Fruit fly (Drosophila melanogaster) whole organism, embryonic: Measurements from ENCODE around the gene CG10068.
A peak's percentile ranks its signal among the peaks of the same experiment; 100 is the strongest.

Experiments used
- Antp ChIP-seq: fragments of 200-800 bp; sonication (Bioruptor generic); optimal IDR thresholded peaks from 3 replicates; lab custom pipeline; 2016; ENCODE audit warnings: missing biosample characterization, missing genetic modification characterization
- Blimp-1 ChIP-seq: fragments of 200-800 bp; sonication (Bioruptor generic); optimal IDR thresholded peaks from 3 replicates; lab custom pipeline; 2018; ENCODE audit warnings: missing biosample characterization, missing genetic modification characterization, mild to moderate bottlenecking, moderate library complexity, missing genetic modification reagents
- CG1024 ChIP-seq: fragments of 200-800 bp; sonication (Bioruptor generic); IDR thresholded peaks from 2 replicates; pipeline ENCODE4 v1.3.6; 2022; ENCODE audit warnings: missing biosample characterization, missing genetic modification characterization
- CG11504 ChIP-seq: fragments of 200-800 bp; sonication (Bioruptor generic); optimal IDR thresholded peaks from 3 replicates; lab custom pipeline; 2019; ENCODE audit warnings: missing biosample characterization, mild to moderate bottlenecking, missing genetic modification characterization, moderate library complexity
- CG13775 ChIP-seq: fragments of 200-800 bp; sonication (Bioruptor generic); optimal IDR thresholded peaks from 3 replicates; lab custom pipeline; 2017; ENCODE audit warnings: missing biosample characterization, mild to moderate bottlenecking, missing genetic modification characterization
- CG14860 ChIP-seq: fragments of 200-800 bp; sonication (Bioruptor generic); IDR thresholded peaks from 3 replicates; pipeline ENCODE4 v1.3.6; 2022; ENCODE audit warnings: missing biosample characterization, missing genetic modification characterization; ENCODE audit not compliant: partially characterized antibody
- CG15696 ChIP-seq: fragments of 200-800 bp; sonication (Bioruptor generic); optimal IDR thresholded peaks from 2 replicates; lab custom pipeline; 2019; ENCODE audit warnings: missing biosample characterization, mild to moderate bottlenecking, missing genetic modification characterization, moderate library complexity
- CG16813 ChIP-seq: fragments of 200-800 bp; sonication (Bioruptor generic); IDR thresholded peaks from 3 replicates; pipeline ENCODE4 v1.3.6; 2022; ENCODE audit warnings: missing biosample characterization, missing genetic modification characterization; ENCODE audit not compliant: partially characterized antibody
- CG2116 ChIP-seq: fragments of 200-800 bp; sonication (Bioruptor generic); optimal IDR thresholded peaks from 3 replicates; lab custom pipeline; 2018; ENCODE audit warnings: missing biosample characterization, mild to moderate bottlenecking, missing genetic modification characterization
- CG30431 ChIP-seq: fragments of 200-800 bp; sonication (Bioruptor generic); optimal IDR thresholded peaks from 2 replicates; lab custom pipeline; 2017; ENCODE audit warnings: missing biosample characterization, missing genetic modification characterization
- CG3065 ChIP-seq: fragments of 200-800 bp; sonication (Bioruptor generic); optimal IDR thresholded peaks from 2 replicates; lab custom pipeline; 2016; ENCODE audit warnings: missing biosample characterization, missing genetic modification characterization
- CG3407 ChIP-seq: fragments of 200-800 bp; sonication (Bioruptor generic); optimal IDR thresholded peaks from 2 replicates; lab custom pipeline; 2018; ENCODE audit warnings: missing biosample characterization, mild to moderate bottlenecking, missing genetic modification characterization
- CG34422 ChIP-seq: fragments of 200-800 bp; sonication (Bioruptor generic); IDR thresholded peaks from 3 replicates; pipeline ENCODE4 v1.3.6; 2022; ENCODE audit warnings: missing biosample characterization, missing genetic modification characterization
- CG5245 ChIP-seq: fragments of 200-800 bp; sonication (Bioruptor generic); optimal IDR thresholded peaks from 3 replicates; lab custom pipeline; 2016; ENCODE audit warnings: missing biosample characterization, missing genetic modification characterization
- CG8478 ChIP-seq: fragments of >200 bp; optimal IDR thresholded peaks from 2 replicates; lab custom pipeline; 2018
- CG8944 ChIP-seq: fragments of 200-800 bp; sonication (Bioruptor generic); optimal IDR thresholded peaks from 3 replicates; lab custom pipeline; 2016; ENCODE audit warnings: missing biosample characterization, missing genetic modification characterization
- CG9609 ChIP-seq: fragments of 200-800 bp; sonication (Bioruptor generic); optimal IDR thresholded peaks from 3 replicates; lab custom pipeline; 2016; ENCODE audit warnings: missing biosample characterization, missing genetic modification characterization
- Chrac-16 ChIP-seq: fragments of 200-800 bp; sonication (Bioruptor generic); optimal IDR thresholded peaks from 3 replicates; lab custom pipeline; 2016; ENCODE audit warnings: missing biosample characterization, missing genetic modification characterization
- Dek ChIP-seq: fragments of 200-800 bp; sonication (Bioruptor generic); optimal IDR thresholded peaks from 3 replicates; lab custom pipeline; 2019; ENCODE audit warnings: missing biosample characterization, mild to moderate bottlenecking, missing genetic modification characterization, moderate library complexity
- HLH4C ChIP-seq: fragments of 200-800 bp; sonication (Bioruptor generic); IDR thresholded peaks from 3 replicates; pipeline ENCODE4 v1.3.6; 2022; ENCODE audit warnings: missing biosample characterization, missing genetic modification characterization; ENCODE audit not compliant: partially characterized antibody
- MTF-1 ChIP-seq: fragments of 200-800 bp; sonication (Bioruptor generic); optimal IDR thresholded peaks from 2 replicates; lab custom pipeline; 2018; ENCODE audit warnings: missing biosample characterization, mild to moderate bottlenecking, missing genetic modification characterization, borderline replicate concordance
- Mad ChIP-seq: fragments of 200-800 bp; sonication (Bioruptor generic); optimal IDR thresholded peaks from 2 replicates; lab custom pipeline; 2016; ENCODE audit warnings: missing biosample characterization, missing genetic modification characterization
- Med ChIP-seq: fragments of 200-800 bp; sonication (Bioruptor generic); peaks from one replicate; lab custom pipeline; 2016; ENCODE audit warnings: missing biosample characterization, missing genetic modification characterization, mild to moderate bottlenecking, inconsistent platforms, moderate library complexity
- Opbp ChIP-seq: fragments of 200-800 bp; sonication (Bioruptor generic); IDR thresholded peaks from 3 replicates; pipeline ENCODE4 v1.3.6; 2022; ENCODE audit warnings: missing biosample characterization, missing genetic modification characterization; ENCODE audit not compliant: partially characterized antibody
- Poxn ChIP-seq: fragments of 200-800 bp; sonication (Bioruptor generic); IDR thresholded peaks from 2 replicates; pipeline ENCODE4 v1.3.6; 2022; ENCODE audit warnings: missing biosample characterization, missing genetic modification characterization
- Sry-δ ChIP-seq: fragments of 200-800 bp; sonication (Bioruptor generic); optimal IDR thresholded peaks from 2 replicates; lab custom pipeline; 2016; ENCODE audit warnings: missing biosample characterization, missing genetic modification characterization
- ac ChIP-seq: fragments of 200-800 bp; sonication (Bioruptor generic); optimal IDR thresholded peaks from 3 replicates; lab custom pipeline; 2017; ENCODE audit warnings: missing biosample characterization, mild to moderate bottlenecking, missing genetic modification characterization
- bcd ChIP-seq: fragments of 200-800 bp; sonication (Bioruptor generic); optimal IDR thresholded peaks from 2 replicates; lab custom pipeline; 2017; ENCODE audit warnings: missing biosample characterization, mild to moderate bottlenecking, missing genetic modification characterization
- bowl ChIP-seq: fragments of 200-800 bp; sonication (Bioruptor generic); IDR thresholded peaks from 2 replicates; pipeline ENCODE4 v1.3.6; 2022; ENCODE audit warnings: missing biosample characterization, missing genetic modification characterization
- crol ChIP-seq: fragments of 200-800 bp; sonication (Bioruptor generic); IDR thresholded peaks from 2 replicates; pipeline ENCODE4 v1.3.6; 2022; ENCODE audit warnings: missing biosample characterization, missing genetic modification characterization
- disco-r ChIP-seq: fragments of 200-800 bp; sonication (Bioruptor generic); optimal IDR thresholded peaks from 2 replicates; lab custom pipeline; 2016; ENCODE audit warnings: missing biosample characterization, missing genetic modification characterization
- dpn ChIP-seq, 2 experiments: fragments of 200-800 bp; sonication (Bioruptor generic); optimal IDR thresholded peaks; 3 replicates each; lab custom pipeline; 2016; ENCODE audit warnings: missing biosample characterization in 2 of 2, missing genetic modification characterization in 2 of 2
- emc ChIP-seq: fragments of 200-800 bp; sonication (Bioruptor generic); optimal IDR thresholded peaks from 2 replicates; lab custom pipeline; 2016; ENCODE audit warnings: missing biosample characterization, missing genetic modification characterization
- hkb ChIP-seq, 2 experiments: fragments of 200-800 bp in 1 of 2; fragments of >200 bp in 1 of 2; sonication (Bioruptor generic) in 1 of 2; IDR thresholded peaks in 1 of 2; optimal IDR thresholded peaks in 1 of 2; 2 replicates each; pipeline versions ENCODE4 v1.3.6 to Lab custom; 2017 to 2022; ENCODE audit warnings: missing biosample characterization in 1 of 2, missing genetic modification characterization in 1 of 2
- kni ChIP-seq: fragments of 200-800 bp; sonication (Bioruptor generic); optimal IDR thresholded peaks from 3 replicates; lab custom pipeline; 2017; ENCODE audit warnings: mild to moderate bottlenecking, missing biosample characterization, missing genetic modification reagents, missing genetic modification characterization
- luna ChIP-seq: fragments of 200-800 bp; sonication (Bioruptor generic); optimal IDR thresholded peaks from 2 replicates; lab custom pipeline; 2016; ENCODE audit warnings: missing biosample characterization, missing genetic modification characterization
- mirr ChIP-seq: fragments of 200-800 bp; sonication (Bioruptor generic); optimal IDR thresholded peaks from 3 replicates; lab custom pipeline; 2018; ENCODE audit warnings: missing biosample characterization, mild to moderate bottlenecking, missing genetic modification characterization
- pum ChIP-seq: fragments of 200-800 bp; sonication (Bioruptor generic); optimal IDR thresholded peaks from 2 replicates; lab custom pipeline; 2016; ENCODE audit warnings: missing biosample characterization, missing genetic modification characterization
- ranshi ChIP-seq: fragments of 200-800 bp; sonication (Bioruptor generic); IDR thresholded peaks from 2 replicates; pipeline ENCODE4 v1.3.6; 2022; ENCODE audit warnings: missing biosample characterization, missing genetic modification characterization
- ro ChIP-seq: fragments of 200-800 bp; sonication (Bioruptor generic); IDR thresholded peaks from 2 replicates; pipeline ENCODE4 v1.3.6; 2022; ENCODE audit warnings: missing biosample characterization, missing genetic modification characterization
- sim ChIP-seq: fragments of 200-800 bp; sonication (Bioruptor generic); IDR thresholded peaks from 2 replicates; pipeline ENCODE4 v1.3.6; 2022; ENCODE audit warnings: missing biosample characterization, missing genetic modification characterization
- slou ChIP-seq: fragments of 200-800 bp; sonication (Bioruptor generic); optimal IDR thresholded peaks from 3 replicates; lab custom pipeline; 2016; ENCODE audit warnings: missing biosample characterization, missing genetic modification characterization
- sug ChIP-seq: fragments of 200-800 bp; optimal IDR thresholded peaks from 2 replicates; lab custom pipeline; 2019; ENCODE audit warnings: missing biosample characterization, mild to moderate bottlenecking, missing genetic modification characterization, moderate library complexity
- tap ChIP-seq: fragments of 200-800 bp; optimal IDR thresholded peaks from 3 replicates; lab custom pipeline; 2019; ENCODE audit warnings: missing biosample characterization, mild to moderate bottlenecking, missing genetic modification characterization, moderate library complexity
- unpg ChIP-seq: fragments of 200-800 bp; sonication (Bioruptor generic); optimal IDR thresholded peaks from 3 replicates; lab custom pipeline; 2018; ENCODE audit warnings: missing biosample characterization, mild to moderate bottlenecking, missing genetic modification characterization, moderate library complexity
- vfl ChIP-seq: fragments of 200-800 bp; sonication (Bioruptor generic); optimal IDR thresholded peaks from 2 replicates; lab custom pipeline; 2016; ENCODE audit warnings: missing biosample characterization, missing genetic modification characterization
- wek ChIP-seq: fragments of 200-800 bp; sonication (Bioruptor generic); optimal IDR thresholded peaks from 3 replicates; lab custom pipeline; 2018; ENCODE audit warnings: missing biosample characterization, mild to moderate bottlenecking, missing genetic modification characterization, moderate library complexity

The CG10068 gene

dm6 chr3R:7086377-7087200 lies 41.2 kb downstream of the CG10068 start, which contains the start of gene alphaTub84B (continued):
- TF ChIP-seq emc (GFP tag; lab: Kevin White, UChicago), result peak; percentile 48
- peak; percentile 43 for TF ChIP-seq unpg (GFP tag; lab: Kevin White, UChicago)
- TF ChIP-seq CG16813 (GFP tag; lab: Robert Waterston, UW), result peak; percentile 36; the same call in 1 of the 3 replicates
- TF ChIP-seq wek, result peak; percentile 70
- peak; percentile 64 for TF ChIP-seq Dek (tag; lab: Kevin White, UChicago)
- TF ChIP-seq CG1024 (GFP tag; lab: Robert Waterston, UW), result no peak; the same call in 1 of the 2 replicates
- peak; percentile 42 for TF ChIP-seq bcd
- TF ChIP-seq ranshi (GFP tag; lab: Robert Waterston, UW), result peak; percentile 44; the same call in 1 of the 2 replicates
- TF ChIP-seq sim (GFP tag; lab: Robert Waterston, UW), result peak; percentile 39; the same call in 1 of the 2 replicates
- peak; percentile 85 for TF ChIP-seq Antp (GFP tag; lab: Kevin White, UChicago)
- TF ChIP-seq vfl (GFP tag; lab: Kevin White, UChicago), result peak; percentile 67
- TF ChIP-seq kni (GFP tag; lab: Kevin White, UChicago), result peak; percentile 88
- peak; percentile 57 for TF ChIP-seq CG13775 (GFP tag; lab: Kevin White, UChicago)
- TF ChIP-seq tap (tag; lab: Kevin White, UChicago), result peak; percentile 39
- no peak for TF ChIP-seq ro (GFP tag; lab: Robert Waterston, UW)
- TF ChIP-seq CG30431, result no peak
- peak; percentile 77 for TF ChIP-seq MTF-1 (GFP tag; lab: Kevin White, UChicago)
- peak; percentile 48 for TF ChIP-seq Blimp-1
- no peak for TF ChIP-seq CG8478 (lab: Kevin White, UChicago)
- TF ChIP-seq ac (GFP tag; lab: Kevin White, UChicago), result peak; percentile 72
- peak; percentile 31 for TF ChIP-seq CG8944 (GFP tag; lab: Kevin White, UChicago)
- TF ChIP-seq CG5245 (GFP tag; lab: Kevin White, UChicago), result peak; percentile 47
- peak; percentile 12 for TF ChIP-seq CG15696
- TF ChIP-seq Chrac-16 (GFP tag; lab: Kevin White, UChicago), result peak; percentile 38
- TF ChIP-seq CG3407 (GFP tag; lab: Kevin White, UChicago), result peak; percentile 68
- peak; percentile 35 for TF ChIP-seq slou
- no peak for TF ChIP-seq Poxn
- TF ChIP-seq mirr (GFP tag; lab: Kevin White, UChicago), result peak; percentile 81
- TF ChIP-seq Mad, result peak; percentile 66
- peak; percentile 94 for TF ChIP-seq Sry-δ
- peak; percentile 98 for TF ChIP-seq Med
- peak; percentile 48 for TF ChIP-seq CG11504
- peak; percentile 55 for TF ChIP-seq disco-r (GFP tag; lab: Kevin White, UChicago)
- no peak for TF ChIP-seq CG2116 (GFP tag; lab: Kevin White, UChicago)
- TF ChIP-seq luna (GFP tag; lab: Kevin White, UChicago), result peak; percentile 58
- TF ChIP-seq HLH4C (GFP tag; lab: Robert Waterston, UW), result peak; percentile 51; the same call in 2 of the 3 replicates
- peak; percentile 9 for TF ChIP-seq pum (GFP tag; lab: Kevin White, UChicago)
- peak; percentile 57 to 81 for TF ChIP-seq dpn (GFP tag; optimal IDR thresholded peaks at IDR 0.05; lab: Kevin White, UChicago)
- peak; percentile 29; the same call in 1 of the 3 replicates for TF ChIP-seq CG14860
- TF ChIP-seq bowl (GFP tag; lab: Robert Waterston, UW), result peak; percentile 74; the same call in 1 of the 2 replicates
- peak; percentile 52 for TF ChIP-seq hkb (optimal IDR thresholded peaks at IDR 0.05; lab: Kevin White, UChicago)
- TF ChIP-seq hkb (GFP tag; IDR thresholded peaks at IDR 0.05; lab: Robert Waterston, UW), result peak; percentile 82
- TF ChIP-seq sug (tag; lab: Kevin White, UChicago), result peak; percentile 44
- TF ChIP-seq CG34422 (GFP tag; lab: Robert Waterston, UW), result peak; percentile 93
- no peak for TF ChIP-seq crol (GFP tag; lab: Robert Waterston, UW)
- peak; percentile 73; the same call in 2 of the 3 replicates for TF ChIP-seq Opbp
- no peak for TF ChIP-seq CG3065 (GFP tag; lab: Kevin White, UChicago)
- peak; percentile 3 for TF ChIP-seq CG9609 (GFP tag; lab: Kevin White, UChicago)
